Worm (Caenorhabditis elegans) whole organism, L2 larva: ENCODE measurements around the gene lpr-5.

Experiments used
- R02D3.7 ChIP-seq: fragments of 150-350 bp; optimal IDR thresholded peaks from 2 replicates; lab custom pipeline; 2014; ENCODE audit warnings: missing biosample characterization, missing genetic modification characterization
- ZK546.5 ChIP-seq: sonication (generic microtip); optimal IDR thresholded peaks from 2 replicates; lab custom pipeline; 2017; ENCODE audit warnings: missing biosample characterization, missing genetic modification characterization
- ceh-16 ChIP-seq: fragments of 150-350 bp; optimal IDR thresholded peaks from 2 replicates; lab custom pipeline; 2014; ENCODE audit warnings: missing biosample characterization, missing genetic modification characterization
- nhr-10 ChIP-seq: sonication (generic microtip); optimal IDR thresholded peaks from 2 replicates; lab custom pipeline; 2017; ENCODE audit warnings: missing biosample characterization, missing genetic modification characterization
- nhr-12 ChIP-seq: fragments of 150-350 bp; optimal IDR thresholded peaks from 2 replicates; lab custom pipeline; 2014; ENCODE audit warnings: missing biosample characterization, missing genetic modification characterization
- unc-55 ChIP-seq: fragments of 150-350 bp; sonication (generic microtip); optimal IDR thresholded peaks from 3 replicates; lab custom pipeline; 2014; ENCODE audit warnings: missing biosample characterization, missing genetic modification reagents, missing genetic modification characterization
- ztf-4 ChIP-seq: fragments of 150-350 bp; optimal IDR thresholded peaks from 2 replicates; lab custom pipeline; 2014; ENCODE audit warnings: missing biosample characterization, missing genetic modification characterization

ce11 chrX:11103173-11103572 is 41.2 kb downstream of the lpr-5 start:
- TF ChIP-seq ceh-16 (tag; lab: Kevin White, UChicago) = no peak
- TF ChIP-seq unc-55 (GFP tag; lab: Kevin White, UChicago) = no peak
- TF ChIP-seq nhr-10 = no peak
- TF ChIP-seq nhr-12 (tag; lab: Kevin White, UChicago) = no peak
- no peak for TF ChIP-seq ztf-4 (tag; lab: Kevin White, UChicago)
- no peak for TF ChIP-seq R02D3.7
- no peak for TF ChIP-seq ZK546.5
